Worm (Caenorhabditis elegans) whole organism, mixed stage, embryonic: ENCODE data around the gene Y82E9BL.19.
"Not testable (repeated sequence)": the region's sequence is repeated elsewhere in the genome, so short reads cannot be mapped to it uniquely, and the experiment has no call there.

Experiments used
- M03D4.4 ChIP-seq: sonication (generic microtip); optimal IDR thresholded peaks from 2 replicates; lab custom pipeline; 2017; ENCODE audit warnings: mild to moderate bottlenecking, missing genetic modification characterization, missing compliant biosample characterization
- bed-3 ChIP-seq: fragments of 200-800 bp; sonication (Bioruptor generic); optimal IDR thresholded peaks from 3 replicates; lab custom pipeline; 2018; ENCODE audit warnings: mild to moderate bottlenecking, missing genetic modification characterization, moderate library complexity, missing compliant biosample characterization
- blmp-1 ChIP-seq: fragments of 150-350 bp; optimal IDR thresholded peaks from 2 replicates; lab custom pipeline; 2014; ENCODE audit warnings: missing biosample characterization, missing genetic modification characterization
- ceh-39 ChIP-seq: fragments of 150-350 bp; optimal IDR thresholded peaks from 2 replicates; lab custom pipeline; 2014; ENCODE audit warnings: missing biosample characterization, missing genetic modification characterization
- ceh-43 ChIP-seq: fragments of 200-800 bp; sonication (Bioruptor generic); optimal IDR thresholded peaks from 2 replicates; lab custom pipeline; 2018; ENCODE audit warnings: mild to moderate bottlenecking, missing genetic modification characterization, moderate library complexity, missing compliant biosample characterization
- ceh-83 ChIP-seq: fragments of 200-800 bp; sonication (Bioruptor generic); optimal IDR thresholded peaks from 2 replicates; lab custom pipeline; 2018; ENCODE audit warnings: mild to moderate bottlenecking, missing genetic modification characterization, missing compliant biosample characterization
- ces-1 ChIP-seq: fragments of 150-350 bp; optimal IDR thresholded peaks from 2 replicates; lab custom pipeline; 2014; ENCODE audit warnings: missing biosample characterization, missing genetic modification reagents, missing genetic modification characterization
- cnd-1 ChIP-seq: fragments of 200-800 bp; sonication (Bioruptor generic); optimal IDR thresholded peaks from 2 replicates; lab custom pipeline; 2018; ENCODE audit warnings: mild to moderate bottlenecking, missing genetic modification characterization, missing compliant biosample characterization
- drap-1 ChIP-seq: fragments of 200-800 bp; sonication (Bioruptor generic); optimal IDR thresholded peaks from 3 replicates; lab custom pipeline; 2018; ENCODE audit warnings: mild to moderate bottlenecking, missing genetic modification characterization, missing compliant biosample characterization
- elt-1 ChIP-seq: sonication (generic microtip); optimal IDR thresholded peaks from 2 replicates; lab custom pipeline; 2017; ENCODE audit warnings: missing genetic modification characterization, mild to moderate bottlenecking, missing compliant biosample characterization, antibody characterized with exemption, moderate library complexity, borderline replicate concordance; ENCODE audit not compliant: insufficient read depth
- elt-3 ChIP-seq: fragments of 150-350 bp; optimal IDR thresholded peaks from 2 replicates; lab custom pipeline; 2014; ENCODE audit warnings: missing biosample characterization, missing genetic modification characterization
- flh-1 ChIP-seq: fragments of 200-800 bp; sonication (Bioruptor generic); optimal IDR thresholded peaks from 2 replicates; lab custom pipeline; 2018; ENCODE audit warnings: mild to moderate bottlenecking, missing genetic modification characterization, moderate library complexity, missing compliant biosample characterization
- ham-2 ChIP-seq: fragments of 200-800 bp; sonication (Bioruptor generic); optimal IDR thresholded peaks from 2 replicates; lab custom pipeline; 2018; ENCODE audit warnings: mild to moderate bottlenecking, missing genetic modification characterization, missing compliant biosample characterization
- hlh-1 ChIP-seq: fragments of 150-350 bp; optimal IDR thresholded peaks from 2 replicates; lab custom pipeline; 2014; ENCODE audit warnings: missing biosample characterization, missing genetic modification reagents, missing genetic modification characterization
- lin-13 ChIP-seq: fragments of 150-350 bp; optimal IDR thresholded peaks from 2 replicates; lab custom pipeline; 2014; ENCODE audit warnings: missing biosample characterization, missing genetic modification characterization
- lin-32 ChIP-seq: fragments of 200-800 bp; sonication (Bioruptor generic); optimal IDR thresholded peaks from 2 replicates; lab custom pipeline; 2018; ENCODE audit warnings: mild to moderate bottlenecking, missing genetic modification characterization, missing compliant biosample characterization
- lsy-2 ChIP-seq: fragments of 150-350 bp; optimal IDR thresholded peaks from 2 replicates; lab custom pipeline; 2014; ENCODE audit warnings: missing biosample characterization, missing genetic modification characterization
- mab-5 ChIP-seq: fragments of 150-350 bp; optimal IDR thresholded peaks from 2 replicates; lab custom pipeline; 2014; ENCODE audit warnings: missing biosample characterization, missing genetic modification characterization
- mep-1 ChIP-seq: fragments of 150-350 bp; optimal IDR thresholded peaks from 2 replicates; lab custom pipeline; 2017; ENCODE audit warnings: missing biosample characterization, missing genetic modification reagents, missing genetic modification characterization, inconsistent platforms
- mls-2 ChIP-seq: sonication (generic microtip); optimal IDR thresholded peaks from 2 replicates; lab custom pipeline; 2016; ENCODE audit warnings: mild to moderate bottlenecking, missing genetic modification characterization, moderate library complexity, missing compliant biosample characterization
- nhr-12 ChIP-seq: fragments of 150-350 bp; optimal IDR thresholded peaks from 2 replicates; lab custom pipeline; 2014; ENCODE audit warnings: missing biosample characterization, missing genetic modification characterization
- nhr-2 ChIP-seq: fragments of 150-350 bp; optimal IDR thresholded peaks from 2 replicates; lab custom pipeline; 2014; ENCODE audit warnings: missing biosample characterization, missing genetic modification characterization
- nhr-237 ChIP-seq: fragments of 150-350 bp; optimal IDR thresholded peaks from 2 replicates; lab custom pipeline; 2014; ENCODE audit warnings: missing biosample characterization, missing genetic modification characterization
- nhr-28 ChIP-seq: fragments of 150-350 bp; optimal IDR thresholded peaks from 2 replicates; lab custom pipeline; 2014; ENCODE audit warnings: missing biosample characterization, missing genetic modification characterization
- nhr-76 ChIP-seq: sonication (generic microtip); optimal IDR thresholded peaks from 2 replicates; lab custom pipeline; 2017; ENCODE audit warnings: missing biosample characterization, missing genetic modification characterization
- pha-4 ChIP-seq: fragments of 150-350 bp; optimal IDR thresholded peaks from 2 replicates; lab custom pipeline; 2018; ENCODE audit warnings: missing biosample characterization, missing genetic modification reagents, missing genetic modification characterization
- sem-2 ChIP-seq: fragments of 200-800 bp; sonication (Bioruptor generic); optimal IDR thresholded peaks from 2 replicates; lab custom pipeline; 2018; ENCODE audit warnings: mild to moderate bottlenecking, missing genetic modification characterization, missing compliant biosample characterization
- snpc-4 ChIP-seq: fragments of 150-350 bp; optimal IDR thresholded peaks from 2 replicates; lab custom pipeline; 2014; ENCODE audit warnings: missing biosample characterization, missing genetic modification characterization
- sptf-1 ChIP-seq: sonication (generic microtip); optimal IDR thresholded peaks from 2 replicates; lab custom pipeline; 2017; ENCODE audit warnings: mild to moderate bottlenecking, missing genetic modification characterization, moderate library complexity, missing compliant biosample characterization
- tbx-8 ChIP-seq: fragments of 200-800 bp; sonication (Bioruptor generic); optimal IDR thresholded peaks from 2 replicates; lab custom pipeline; 2018; ENCODE audit warnings: mild to moderate bottlenecking, missing genetic modification characterization, moderate library complexity, missing compliant biosample characterization
- unc-120 ChIP-seq: sonication (generic microtip); optimal IDR thresholded peaks from 2 replicates; lab custom pipeline; 2017; ENCODE audit warnings: missing genetic modification characterization, missing compliant biosample characterization; ENCODE audit not compliant: poor library complexity, severe bottlenecking
- unc-39 ChIP-seq: fragments of 150-350 bp; optimal IDR thresholded peaks from 2 replicates; lab custom pipeline; 2014; ENCODE audit warnings: missing biosample characterization, missing genetic modification characterization
- zip-8 ChIP-seq: fragments of 150-350 bp; optimal IDR thresholded peaks from 2 replicates; lab custom pipeline; 2014; ENCODE audit warnings: missing biosample characterization, missing genetic modification characterization
- ztf-11 ChIP-seq: fragments of 150-350 bp; optimal IDR thresholded peaks from 2 replicates; lab custom pipeline; 2014; ENCODE audit warnings: missing biosample characterization, missing genetic modification characterization

Gene Y82E9BL.19

ce11 chrIII:1349313-1349712 is 17.5 kb downstream of the Y82E9BL.19 start, which contains the start of gene fbxa-25:
Gene fbxa-25 (minus strand): TSS chrIII:1349450.
- TF ChIP-seq nhr-28 (tag; lab: Kevin White, UChicago) (no peak), ceh-43 (GFP tag; lab: Kevin White, UChicago) (no peak), elt-1 (no peak), mab-5 (tag; lab: Kevin White, UChicago) (no peak), bed-3 (GFP tag; lab: Kevin White, UChicago) (no peak), ham-2 (GFP tag; lab: Kevin White, UChicago) (no peak)
- TF ChIP-seq, all 35 proteins: peak for 0

DNA sequence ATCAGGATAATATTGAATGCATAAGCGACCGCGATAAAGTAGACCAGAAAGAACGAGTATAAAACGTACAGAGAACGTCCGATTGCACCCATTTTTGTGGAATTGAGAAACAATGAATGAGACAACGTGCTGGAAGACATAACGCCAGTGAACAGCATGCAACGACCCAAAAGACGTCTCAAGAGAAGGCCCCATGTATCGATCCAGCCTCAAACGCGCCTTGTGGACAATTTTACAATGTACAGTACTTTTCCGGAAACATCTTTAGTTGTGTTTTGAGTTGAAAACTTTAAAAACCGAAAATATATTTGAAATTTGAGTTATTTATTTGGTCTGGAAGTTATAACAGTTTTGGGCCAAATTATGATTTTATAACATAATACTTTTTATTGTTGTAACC is 18.9 kb downstream of the Y82E9BL.19 start, which contains the start of gene Y82E9BL.3:
TSS of gene Y82E9BL.3 (minus strand) at position 101 of the 400 bp plus-strand sequence.
- TF ChIP-seq sptf-1 (tag; lab: Kevin White, UChicago) (no peak), drap-1 (no peak), lsy-2 (tag; lab: Kevin White, UChicago) (no peak), ztf-11 (tag; lab: Kevin White, UChicago) (no peak), blmp-1 (tag; lab: Kevin White, UChicago) (no peak), nhr-76 (tag; lab: Kevin White, UChicago) (no peak)

DNA sequence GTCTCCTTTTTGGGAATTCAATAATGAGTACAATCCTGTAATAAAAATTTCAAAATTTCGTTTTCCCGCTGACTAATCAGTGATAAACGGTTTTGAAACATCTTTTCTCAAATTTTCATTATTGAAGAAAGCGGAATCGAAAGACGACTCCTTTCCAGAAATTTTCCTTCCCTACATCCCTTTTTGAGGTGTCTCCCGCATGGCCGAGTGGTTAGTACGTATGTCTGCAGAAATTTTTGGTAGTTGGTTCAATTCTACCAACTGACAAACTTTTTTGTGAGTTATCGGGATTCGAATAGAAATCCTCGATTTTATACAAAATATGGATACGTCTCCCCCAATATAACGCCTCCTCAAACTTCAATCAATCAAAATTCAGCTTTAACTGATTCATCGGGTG is 22.7 kb downstream of the Y82E9BL.19 start:
- TF ChIP-seq cnd-1 (tag; lab: Kevin White, UChicago): no peak
- no peak for TF ChIP-seq lsy-2 (tag; lab: Kevin White, UChicago)
- no peak for TF ChIP-seq pha-4 (tag; lab: Kevin White, UChicago)
- TF ChIP-seq nhr-76 (tag; lab: Kevin White, UChicago): no peak
- no peak for TF ChIP-seq zip-8 (tag; lab: Kevin White, UChicago)
- TF ChIP-seq mep-1 (tag; lab: Kevin White, UChicago): no peak
- TF ChIP-seq lin-13 (tag; lab: Kevin White, UChicago): no peak
- no peak for TF ChIP-seq sem-2
- no peak for TF ChIP-seq sptf-1 (tag; lab: Kevin White, UChicago)
- no peak for TF ChIP-seq ceh-83 (GFP tag; lab: Kevin White, UChicago)
- no peak for TF ChIP-seq ceh-39 (tag; lab: Kevin White, UChicago)
- no peak for TF ChIP-seq elt-1
- no peak for TF ChIP-seq ceh-43 (GFP tag; lab: Kevin White, UChicago)
- no peak for TF ChIP-seq nhr-12 (tag; lab: Kevin White, UChicago)

- TF ChIP-seq nhr-76 (tag; lab: Kevin White, UChicago) (no peak), unc-39 (tag; lab: Kevin White, UChicago) (no peak), lin-32 (no peak), ces-1 (GFP tag; lab: Kevin White, UChicago) (no peak), nhr-28 (tag; lab: Kevin White, UChicago) (no peak), nhr-237 (tag; lab: Kevin White, UChicago) (no peak), flh-1 (no peak), ham-2 (GFP tag; lab: Kevin White, UChicago) (no peak), M03D4.4 (tag; lab: Kevin White, UChicago) (no peak), unc-120 (no peak), mep-1 (tag; lab: Kevin White, UChicago) (no peak), pha-4 (tag; lab: Kevin White, UChicago) (no peak), elt-1 (no peak), bed-3 (GFP tag; lab: Kevin White, UChicago) (no peak), lsy-2 (tag; lab: Kevin White, UChicago) (no peak)
Measured at ce11 chrIII:1355320-1355719, 23.5 kb downstream of the Y82E9BL.19 start, which contains the start of gene Y82E9BL.1. Gene Y82E9BL.1 (minus strand): TSS chrIII:1355420.

DNA sequence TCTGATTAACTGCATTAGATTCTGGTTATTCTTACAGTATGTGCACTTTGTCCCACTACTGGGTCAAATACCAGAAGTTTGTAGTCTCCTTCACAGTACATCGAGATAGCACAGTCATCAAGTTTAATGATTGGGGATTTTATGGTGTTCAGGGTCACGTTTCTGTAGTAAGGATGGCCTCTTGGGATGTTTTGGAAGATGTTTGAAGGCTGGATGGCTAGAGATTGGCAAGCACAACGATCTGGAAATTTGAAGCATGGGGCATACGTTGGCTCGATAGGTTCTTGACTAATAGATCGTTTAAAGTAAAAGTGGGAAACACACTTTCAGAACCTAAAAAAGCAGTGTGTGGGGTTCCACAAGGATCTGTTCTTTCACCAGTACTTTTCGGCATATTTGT is 26.2 kb downstream of the Y82E9BL.19 start, which contains the start of gene Y82E9BR.8:
TSS of gene Y82E9BR.8 (minus strand) at position 101 of the 400 bp plus-strand sequence.
- not testable (repeated sequence) for TF ChIP-seq lin-13 (tag; lab: Kevin White, UChicago); hlh-1 (tag; lab: Kevin White, UChicago); snpc-4

DNA sequence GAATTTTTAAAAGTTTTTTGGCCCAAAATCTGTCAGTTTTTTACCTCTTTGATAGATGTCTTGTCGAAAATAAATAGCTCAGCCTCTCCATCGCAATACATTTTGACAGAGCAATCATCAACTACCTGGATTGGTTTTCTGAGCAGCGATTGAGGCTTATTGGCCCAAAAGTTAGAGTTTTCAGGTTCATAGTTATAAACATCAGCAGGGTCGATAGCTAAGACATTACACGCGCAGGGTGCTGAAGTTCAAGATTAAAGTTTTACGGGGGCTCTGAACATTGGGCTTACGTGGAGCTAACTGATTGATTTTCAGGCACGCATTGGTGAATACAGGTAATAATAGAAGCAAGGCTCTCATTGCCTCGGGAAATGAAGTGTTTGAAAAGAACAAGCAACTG is 27.9 kb downstream of the Y82E9BL.19 start, which contains the start of gene Y82E9BR.9:
TSS of gene Y82E9BR.9 (minus strand) at position 101 of the 400 bp plus-strand sequence.
- TF ChIP-seq nhr-237 (tag; lab: Kevin White, UChicago): no peak
- TF ChIP-seq nhr-2 (tag; lab: Kevin White, UChicago): no peak
- TF ChIP-seq lin-13 (tag; lab: Kevin White, UChicago): no peak
- TF ChIP-seq elt-1: no peak
- TF ChIP-seq ceh-39 (tag; lab: Kevin White, UChicago): no peak
- TF ChIP-seq ham-2 (GFP tag; lab: Kevin White, UChicago): no peak
- no peak for TF ChIP-seq pha-4 (tag; lab: Kevin White, UChicago)
- no peak for TF ChIP-seq snpc-4
- TF ChIP-seq sem-2: no peak
- no peak for TF ChIP-seq drap-1
- no peak for TF ChIP-seq hlh-1 (tag; lab: Kevin White, UChicago)
- no peak for TF ChIP-seq nhr-12 (tag; lab: Kevin White, UChicago)
- no peak for TF ChIP-seq cnd-1 (tag; lab: Kevin White, UChicago)
- TF ChIP-seq nhr-76 (tag; lab: Kevin White, UChicago): no peak
- no peak for TF ChIP-seq sptf-1 (tag; lab: Kevin White, UChicago)
- TF ChIP-seq nhr-28 (tag; lab: Kevin White, UChicago): no peak
- no peak for TF ChIP-seq elt-3 (tag; lab: Kevin White, UChicago)
- no peak for TF ChIP-seq lsy-2 (tag; lab: Kevin White, UChicago)
- no peak for TF ChIP-seq tbx-8 (GFP tag; lab: Kevin White, UChicago)
- TF ChIP-seq mls-2: no peak
- TF ChIP-seq, all 35 proteins: peak for 0
